Worm (Caenorhabditis elegans) whole organism, young adult: ENCODE data around the gene lon-8.

ENCODE experiments used
- aptf-3 ChIP-seq: fragments of 200-800 bp; sonication (Bioruptor generic); IDR thresholded peaks from 2 replicates; pipeline ENCODE4 v1.3.6; 2022; ENCODE audit warnings: missing genetic modification characterization, missing compliant biosample characterization
- ceh-100 ChIP-seq: fragments of 200-800 bp; sonication (Bioruptor generic); IDR thresholded peaks from 2 replicates; pipeline ENCODE4 v1.3.6; 2022; ENCODE audit warnings: missing genetic modification reagents, missing genetic modification characterization, missing compliant biosample characterization
- hrde-1 ChIP-seq: sonication (generic microtip); optimal IDR thresholded peaks from 2 replicates; lab custom pipeline; 2016; ENCODE audit warnings: missing genetic modification characterization, mild to moderate bottlenecking, missing compliant biosample characterization, moderate library complexity, missing genotype, missing genetic modification reagents, borderline replicate concordance
- rpc-1 ChIP-seq, 2 experiments: fragments of 150-350 bp in 1 of 2; sonication (generic microtip) in 1 of 2; optimal IDR thresholded peaks; 2 replicates each; lab custom pipeline; 2014 to 2018; ENCODE audit warnings: missing biosample characterization in 1 of 2, missing genetic modification characterization in 1 of 2, missing genetic modification reagents in 1 of 2, missing genotype in 1 of 2
- tlf-1 ChIP-seq: fragments of 200-800 bp; sonication (Bioruptor generic); optimal IDR thresholded peaks from 2 replicates; lab custom pipeline; 2018; ENCODE audit warnings: mild to moderate bottlenecking, missing genetic modification characterization, missing compliant biosample characterization

- TF ChIP-seq tlf-1 (GFP tag; lab: Kevin White, UChicago): no peak
- TF ChIP-seq aptf-3 (GFP tag; lab: Robert Waterston, UW): no peak
- no peak for TF ChIP-seq rpc-1 (optimal IDR thresholded peaks at IDR 0.05; lab: Kevin White, UChicago)
- TF ChIP-seq rpc-1 (tag; optimal IDR thresholded peaks at IDR 0.05; lab: Kevin White, UChicago): no peak
- no peak for TF ChIP-seq ceh-100 (GFP tag; lab: Robert Waterston, UW)
- no peak for TF ChIP-seq hrde-1
Measured at ce11 chrV:17956109-17956508, 45.1 kb downstream of the lon-8 start.
